Worm (Caenorhabditis elegans): Measurements from ENCODE around the gene H10D18.1.

DNA sequence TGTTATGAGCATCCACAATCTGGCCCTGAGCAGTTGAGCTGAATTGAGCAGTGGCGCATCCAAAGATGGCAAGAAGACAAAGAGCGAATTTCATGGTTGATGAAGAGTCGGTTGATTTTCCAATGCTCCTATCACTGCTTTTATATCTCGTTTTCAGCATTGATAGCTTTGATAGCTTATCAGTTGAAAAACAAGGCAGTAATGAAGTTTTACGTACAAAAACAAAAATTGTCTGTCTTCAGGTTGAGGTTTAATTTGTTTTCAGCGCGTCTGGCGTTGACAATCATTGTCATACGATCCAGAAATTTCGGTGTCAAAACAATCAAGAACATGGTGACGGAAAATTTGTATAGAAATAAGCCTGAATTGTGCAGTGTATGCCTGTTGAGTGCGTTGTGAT, 3.5 kb upstream of the H10D18.1 start, which contains the start of gene scl-13:
- TF ChIP-seq nhr-11 (tag; optimal IDR thresholded peaks at IDR 0.05) (no peak), sem-4 (tag; optimal IDR thresholded peaks at IDR 0.05) (no peak), ceh-82 (tag; optimal IDR thresholded peaks at IDR 0.05) (no peak), mdl-1 (tag; optimal IDR thresholded peaks at IDR 0.05) (no peak), nhr-237 (tag; optimal IDR thresholded peaks at IDR 0.05) (no peak), nhr-21 (tag; optimal IDR thresholded peaks at IDR 0.05) (no peak), snpc-4 (tag; optimal IDR thresholded peaks at IDR 0.05) (no peak), unc-39 (tag; optimal IDR thresholded peaks at IDR 0.05) (no peak), mab-5 (tag; optimal IDR thresholded peaks at IDR 0.05) (no peak), nhr-77 (tag; optimal IDR thresholded peaks at IDR 0.05) (no peak)

All from whole organism, L2 larva.